Worm (Caenorhabditis elegans) whole organism, early embryonic: ENCODE measurements around the gene C08F1.11.

Experiments used
- B0310.2 ChIP-seq: sonication (generic microtip); optimal IDR thresholded peaks from 2 replicates; lab custom pipeline; 2016; ENCODE audit warnings: mild to moderate bottlenecking, missing genetic modification characterization, missing compliant biosample characterization
- F13C5.2 ChIP-seq: sonication (generic microtip); optimal IDR thresholded peaks from 2 replicates; lab custom pipeline; 2017; ENCODE audit warnings: mild to moderate bottlenecking, missing genetic modification characterization, inconsistent platforms, missing compliant biosample characterization
- ama-1 ChIP-seq: fragments of 150-350 bp; optimal IDR thresholded peaks from 2 replicates; lab custom pipeline; 2014
- ets-7 ChIP-seq: sonication (generic microtip); optimal IDR thresholded peaks from 2 replicates; lab custom pipeline; 2016; ENCODE audit warnings: missing genotype, missing genetic modification characterization, missing compliant biosample characterization
- flt-1 ChIP-seq: fragments of 200-800 bp; sonication (Bioruptor generic); IDR thresholded peaks from 2 replicates; pipeline ENCODE4 v1.3.6; 2022; ENCODE audit warnings: missing genetic modification characterization, missing compliant biosample characterization
- hmbx-1 ChIP-seq: sonication (generic microtip); optimal IDR thresholded peaks from 2 replicates; lab custom pipeline; 2016; ENCODE audit warnings: mild to moderate bottlenecking, missing genetic modification characterization, missing compliant biosample characterization
- hmg-4 ChIP-seq: fragments of 200-800 bp; sonication (Bioruptor generic); optimal IDR thresholded peaks from 2 replicates; lab custom pipeline; 2018; ENCODE audit warnings: mild to moderate bottlenecking, missing genetic modification characterization, missing compliant biosample characterization
- pes-1 ChIP-seq: fragments of 200-800 bp; sonication (Bioruptor generic); IDR thresholded peaks from 2 replicates; pipeline ENCODE4 v1.3.6; 2022; ENCODE audit warnings: missing genetic modification reagents, missing genetic modification characterization, missing compliant biosample characterization
- scrt-1 ChIP-seq: fragments of 200-800 bp; sonication (Bioruptor generic); IDR thresholded peaks from 2 replicates; pipeline ENCODE4 v1.3.6; 2022; ENCODE audit warnings: missing genetic modification characterization, missing compliant biosample characterization
- sea-1 ChIP-seq: fragments of 200-800 bp; sonication (Bioruptor generic); conservative IDR thresholded peaks from 2 replicates; pipeline ENCODE4 v1.3.6; 2022; ENCODE audit warnings: missing genetic modification characterization, missing compliant biosample characterization
- tbx-37 ChIP-seq: fragments of 200-800 bp; sonication (Bioruptor generic); conservative IDR thresholded peaks from 2 replicates; pipeline ENCODE4 v1.3.6; 2022; ENCODE audit warnings: missing genetic modification reagents, missing genetic modification characterization, missing compliant biosample characterization
- tra-4 ChIP-seq: sonication (generic microtip); optimal IDR thresholded peaks from 2 replicates; lab custom pipeline; 2017; ENCODE audit warnings: missing genetic modification characterization, missing compliant biosample characterization

DNA sequence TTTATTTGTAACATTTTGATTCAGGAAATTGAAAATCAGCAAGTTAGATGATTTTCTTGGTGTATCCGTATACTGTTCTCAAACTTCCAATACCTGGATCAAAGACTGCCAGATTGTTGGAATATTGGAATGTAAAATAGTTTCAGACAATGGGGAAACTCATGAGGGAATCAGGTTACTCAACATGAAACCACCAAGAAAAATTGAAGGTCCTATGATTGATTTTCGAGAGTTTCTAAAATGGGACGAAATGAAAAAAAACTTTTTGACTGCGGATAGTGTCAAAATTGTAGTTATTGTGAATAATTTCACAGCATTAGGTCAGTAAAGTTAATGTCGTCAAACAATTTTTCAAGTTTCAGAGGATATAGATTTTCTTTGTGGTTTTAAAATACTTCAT is 12.9 kb downstream of the C08F1.11 start, which contains the start of gene math-3:
- TF ChIP-seq ama-1 (lab: Kevin White, UChicago) (no peak), hmbx-1 (tag; lab: Kevin White, UChicago) (no peak), tbx-37 (GFP tag; lab: Robert Waterston, UW) (no peak), F13C5.2 (tag; lab: Kevin White, UChicago) (no peak), flt-1 (GFP tag; lab: Robert Waterston, UW) (no peak), tra-4 (no peak), B0310.2 (tag; lab: Kevin White, UChicago) (no peak), hmg-4 (no peak), scrt-1 (no peak), sea-1 (GFP tag; lab: Robert Waterston, UW) (no peak), pes-1 (no peak), ets-7 (tag; lab: Kevin White, UChicago) (no peak)
